Worm (Caenorhabditis elegans): Measurements from ENCODE around the gene nas-15.

Gene nas-15

DNA sequence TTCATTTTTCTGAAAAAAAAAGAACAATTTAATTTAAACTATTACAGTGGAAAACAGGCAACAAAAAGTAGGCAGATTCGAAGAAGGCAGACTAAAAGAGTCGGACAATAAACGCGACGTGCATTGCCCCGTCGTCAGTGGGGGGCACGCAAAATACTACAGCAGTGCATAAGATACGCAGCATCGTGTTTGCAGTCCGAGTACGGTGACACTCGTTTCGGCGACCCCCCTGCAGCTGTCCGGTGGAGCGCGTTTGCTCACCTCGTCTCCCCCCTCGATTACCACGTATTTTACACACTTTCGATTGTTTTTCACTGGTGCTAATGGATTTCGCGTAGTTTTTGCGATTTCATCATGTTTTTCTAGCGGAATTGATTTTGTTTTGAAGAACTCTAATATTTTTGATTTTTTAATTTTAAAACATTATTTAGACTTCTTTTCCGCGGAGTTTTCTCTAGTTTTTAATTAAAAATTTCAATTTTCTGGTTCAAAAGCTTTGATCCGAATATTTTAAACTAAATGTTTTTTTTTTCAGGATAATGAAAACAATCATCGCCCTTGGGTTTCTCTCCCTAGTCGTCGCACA is 9.4 kb upstream of the nas-15 start, which contains the start of the genes trap-2 and ile-2:
Gene trap-2 (minus strand): TSS at position 9 of the 586 bp plus-strand sequence.
Gene ile-2 (plus strand): TSS at position 536 of the 586 bp plus-strand sequence.
- no peak for TF ChIP-seq elt-3 (tag; optimal IDR thresholded peaks at IDR 0.05)
- TF ChIP-seq mab-5 (tag; optimal IDR thresholded peaks at IDR 0.05): peak; percentile 91
- peak; percentile 17 for TF ChIP-seq peb-1 (tag; optimal IDR thresholded peaks at IDR 0.05)
- TF ChIP-seq snpc-4 (tag; optimal IDR thresholded peaks at IDR 0.05): peak; percentile 82
- peak; percentile 91 to 98 for TF ChIP-seq lsy-2 (tag; optimal IDR thresholded peaks at IDR 0.05)
- no peak for TF ChIP-seq skn-1 (tag; optimal IDR thresholded peaks at IDR 0.05)
- TF ChIP-seq crh-2 (tag; optimal IDR thresholded peaks at IDR 0.05): peak; percentile 97
- TF ChIP-seq mbf-1 (tag; optimal IDR thresholded peaks at IDR 0.05): no peak
- peak; percentile 90 for TF ChIP-seq lin-13 (GFP tag; optimal IDR thresholded peaks at IDR 0.05)
- no peak for TF ChIP-seq aly-2 (tag; optimal IDR thresholded peaks at IDR 0.05)
- TF ChIP-seq fos-1 (tag; optimal IDR thresholded peaks at IDR 0.05): peak; percentile 97
- TF ChIP-seq nhr-25 (tag; optimal IDR thresholded peaks at IDR 0.05): peak; percentile 85
- peak; percentile 62 for TF ChIP-seq ztf-4 (tag; optimal IDR thresholded peaks at IDR 0.05)
- peak; percentile 95 for TF ChIP-seq unc-55 (GFP tag; optimal IDR thresholded peaks at IDR 0.05)
- TF ChIP-seq mdl-1 (tag; optimal IDR thresholded peaks at IDR 0.05): peak; percentile 39 to 64
- peak; percentile 26 for TF ChIP-seq Y55F3AM.14 (GFP tag; optimal IDR thresholded peaks at IDR 0.05)
- peak; percentile 2 for TF ChIP-seq nhr-11 (tag; optimal IDR thresholded peaks at IDR 0.05)
- TF ChIP-seq C34F6.9 (tag; optimal IDR thresholded peaks at IDR 0.05): peak; percentile 95
- TF ChIP-seq nhr-23 (tag; optimal IDR thresholded peaks at IDR 0.05): no peak
- TF ChIP-seq egl-27 (tag; optimal IDR thresholded peaks at IDR 0.05): peak; percentile 38
- TF ChIP-seq blmp-1 (tag; optimal IDR thresholded peaks at IDR 0.05; ENCODE audit: insufficient read depth): peak; percentile 88
- TF ChIP-seq ztf-1 (GFP tag; conservative IDR thresholded peaks at IDR 0.05): no peak
- peak; percentile 90 for TF ChIP-seq nhr-21 (tag; optimal IDR thresholded peaks at IDR 0.05)
- TF ChIP-seq dmd-4 (tag; optimal IDR thresholded peaks at IDR 0.05): no peak
- peak; percentile 91 for TF ChIP-seq F13H6.1 (tag; optimal IDR thresholded peaks at IDR 0.05)
- no peak for TF ChIP-seq lin-39 (tag; optimal IDR thresholded peaks at IDR 0.05)
- no peak for TF ChIP-seq ama-1 (optimal IDR thresholded peaks at IDR 0.05)
- no peak for TF ChIP-seq alr-1 (tag; optimal IDR thresholded peaks at IDR 0.05)
- TF ChIP-seq sma-3 (GFP tag; optimal IDR thresholded peaks at IDR 0.05): peak; percentile 92
- no peak for TF ChIP-seq unc-39 (tag; optimal IDR thresholded peaks at IDR 0.05)
- TF ChIP-seq zag-1 (tag; optimal IDR thresholded peaks at IDR 0.05): peak; percentile 91
- TF ChIP-seq elt-1 (tag; optimal IDR thresholded peaks at IDR 0.05): no peak
- TF ChIP-seq nhr-129 (tag; optimal IDR thresholded peaks at IDR 0.05): peak; percentile 95
- TF ChIP-seq ztf-11 (tag; optimal IDR thresholded peaks at IDR 0.05): no peak
- TF ChIP-seq gmeb-1 (tag; optimal IDR thresholded peaks at IDR 0.05): peak; percentile 72
- TF ChIP-seq R02D3.7 (tag; optimal IDR thresholded peaks at IDR 0.05): no peak
- TF ChIP-seq ceh-16 (tag; optimal IDR thresholded peaks at IDR 0.05): peak; percentile 78
- no peak for TF ChIP-seq nhr-12 (tag; optimal IDR thresholded peaks at IDR 0.05)
- peak; percentile 33 for TF ChIP-seq ZK546.5 (tag; optimal IDR thresholded peaks at IDR 0.05)
- TF ChIP-seq nhr-10 (tag; optimal IDR thresholded peaks at IDR 0.05): no peak
- TF ChIP-seq nhr-77 (tag; optimal IDR thresholded peaks at IDR 0.05): peak; percentile 81
- TF ChIP-seq unc-62 (GFP tag; optimal IDR thresholded peaks at IDR 0.05): no peak
- TF ChIP-seq sem-4 (tag; optimal IDR thresholded peaks at IDR 0.05): peak; percentile 83
- TF ChIP-seq ceh-82 (tag; optimal IDR thresholded peaks at IDR 0.05): peak; percentile 32
- peak; percentile 92 for TF ChIP-seq sma-9 (GFP tag; optimal IDR thresholded peaks at IDR 0.05)
- no peak for TF ChIP-seq sma-9 (tag; optimal IDR thresholded peaks at IDR 0.05)
- TF ChIP-seq lin-11 (tag; optimal IDR thresholded peaks at IDR 0.05): peak; percentile 87
- TF ChIP-seq nhr-237 (tag; optimal IDR thresholded peaks at IDR 0.05): no peak
- TF ChIP-seq nhr-6 (tag; optimal IDR thresholded peaks at IDR 0.05): peak; percentile 82
